Worm (Caenorhabditis elegans) whole organism, L4 larva: ENCODE results near the gene F44D12.10.
A peak's percentile ranks its signal among the peaks of the same experiment; 100 is the strongest.

Experiments
- F37D6.2 ChIP-seq: sonication (generic microtip); optimal IDR thresholded peaks from 2 replicates; lab custom pipeline; 2016; ENCODE audit warnings: mild to moderate bottlenecking, missing genetic modification characterization, missing compliant biosample characterization
- F49E8.2 ChIP-seq: sonication (generic microtip); optimal IDR thresholded peaks from 2 replicates; lab custom pipeline; 2016; ENCODE audit warnings: missing compliant biosample characterization, mild to moderate bottlenecking, missing genetic modification characterization, borderline replicate concordance
- R02D3.7 ChIP-seq: fragments of 150-350 bp; sonication (generic microtip); optimal IDR thresholded peaks from 3 replicates; lab custom pipeline; 2014; ENCODE audit warnings: missing biosample characterization, missing genetic modification characterization
- T20F7.1 ChIP-seq: fragments of 200-800 bp; sonication (Bioruptor generic); optimal IDR thresholded peaks from 2 replicates; lab custom pipeline; 2018; ENCODE audit warnings: mild to moderate bottlenecking, missing genetic modification characterization, missing compliant biosample characterization
- Y75B8A.6 ChIP-seq: fragments of 200-800 bp; sonication (Bioruptor generic); IDR thresholded peaks from 2 replicates; pipeline ENCODE4 v1.3.6; 2022; ENCODE audit warnings: missing genetic modification reagents, missing genetic modification characterization, missing compliant biosample characterization
- aha-1 ChIP-seq: fragments of 150-350 bp; peaks from one replicate; lab custom pipeline; 2014; ENCODE audit warnings: missing biosample characterization, missing genetic modification characterization
- arid-1 ChIP-seq: fragments of 200-800 bp; sonication (Bioruptor generic); conservative IDR thresholded peaks from 2 replicates; pipeline ENCODE4 v1.3.6; 2022; ENCODE audit warnings: missing genetic modification reagents, missing genetic modification characterization, missing compliant biosample characterization
- attf-4 ChIP-seq: sonication (generic microtip); optimal IDR thresholded peaks from 3 replicates; lab custom pipeline; 2017; ENCODE audit warnings: missing biosample characterization, missing genetic modification characterization
- ceh-32 ChIP-seq: sonication (generic microtip); optimal IDR thresholded peaks from 2 replicates; lab custom pipeline; 2016; ENCODE audit warnings: mild to moderate bottlenecking, missing genetic modification characterization, missing compliant biosample characterization; ENCODE audit not compliant: poor library complexity
- ceh-82 ChIP-seq: sonication (generic microtip); optimal IDR thresholded peaks from 2 replicates; lab custom pipeline; 2017; ENCODE audit warnings: missing biosample characterization, missing genetic modification characterization
- ces-1 ChIP-seq: fragments of 150-350 bp; sonication (generic microtip); optimal IDR thresholded peaks from 4 replicates; lab custom pipeline; 2014; ENCODE audit warnings: missing biosample characterization, missing genetic modification reagents, missing genetic modification characterization
- daf-12 ChIP-seq: fragments of 150-350 bp; optimal IDR thresholded peaks from 2 replicates; lab custom pipeline; 2014; ENCODE audit warnings: missing biosample characterization, missing genetic modification reagents, missing genetic modification characterization
- daf-16 ChIP-seq, 3 experiments: sonication (generic microtip); optimal IDR thresholded peaks; 2 replicates each; lab custom pipeline; 2016 to 2017; ENCODE audit warnings: missing genetic modification characterization in 3 of 3, missing genetic modification reagents in 3 of 3, mild to moderate bottlenecking in 2 of 3, missing compliant biosample characterization in 2 of 3, missing biosample characterization in 1 of 3, moderate library complexity in 1 of 3
- daf-8 ChIP-seq: fragments of 200-800 bp; sonication (Bioruptor generic); IDR thresholded peaks from 2 replicates; pipeline ENCODE4 v1.3.6; 2022; ENCODE audit warnings: missing genetic modification characterization, missing compliant biosample characterization
- dmd-6 ChIP-seq: fragments of 200-800 bp; sonication (Bioruptor generic); IDR thresholded peaks from 2 replicates; pipeline ENCODE4 v1.3.6; 2022; ENCODE audit warnings: missing genetic modification reagents, missing genetic modification characterization, missing compliant biosample characterization
- dmd-8 ChIP-seq: fragments of 200-800 bp; sonication (Bioruptor generic); IDR thresholded peaks from 2 replicates; pipeline ENCODE4 v1.3.6; 2022; ENCODE audit warnings: missing genetic modification characterization, missing compliant biosample characterization
- dmd-9 ChIP-seq: fragments of 200-800 bp; sonication (Bioruptor generic); IDR thresholded peaks from 2 replicates; pipeline ENCODE4 v1.3.6; 2022; ENCODE audit warnings: missing genetic modification reagents, missing genetic modification characterization, missing compliant biosample characterization
- dpl-1 ChIP-seq: fragments of 150-350 bp; optimal IDR thresholded peaks from 2 replicates; lab custom pipeline; 2014; ENCODE audit warnings: missing biosample characterization, missing genetic modification reagents, missing genetic modification characterization
- duxl-1 ChIP-seq: sonication (generic microtip); optimal IDR thresholded peaks from 2 replicates; lab custom pipeline; 2016; ENCODE audit warnings: mild to moderate bottlenecking, missing genetic modification characterization, moderate library complexity, missing compliant biosample characterization; ENCODE audit not compliant: poor library complexity
- gei-8 ChIP-seq: fragments of 200-800 bp; sonication (Bioruptor generic); optimal IDR thresholded peaks from 2 replicates; lab custom pipeline; 2018; ENCODE audit warnings: mild to moderate bottlenecking, missing genetic modification characterization, missing compliant biosample characterization
- hif-1 ChIP-seq, 2 experiments: sonication (generic microtip); optimal IDR thresholded peaks; 2 replicates each; lab custom pipeline; 2016 to 2017; ENCODE audit warnings: missing compliant biosample characterization in 2 of 2, missing genetic modification characterization in 2 of 2, missing genetic modification reagents in 2 of 2, missing genotype in 2 of 2, mild to moderate bottlenecking in 1 of 2
- hlh-30 ChIP-seq: sonication (generic microtip); optimal IDR thresholded peaks from 2 replicates; lab custom pipeline; 2017; ENCODE audit warnings: antibody characterized with exemption, mild to moderate bottlenecking, missing genetic modification characterization, missing compliant biosample characterization; ENCODE audit not compliant: insufficient read depth
- lin-1 ChIP-seq: fragments of 200-800 bp; sonication (Bioruptor generic); IDR thresholded peaks from 2 replicates; pipeline ENCODE4 v1.3.6; 2022; ENCODE audit warnings: missing genetic modification reagents, missing genetic modification characterization, missing compliant biosample characterization
- lin-13 ChIP-seq: fragments of 150-350 bp; optimal IDR thresholded peaks from 2 replicates; lab custom pipeline; 2014; ENCODE audit warnings: missing biosample characterization, missing genetic modification reagents, missing genetic modification characterization
- mdl-1 ChIP-seq, 2 experiments: fragments of 150-350 bp in 1 of 2; sonication (generic microtip) in 1 of 2; optimal IDR thresholded peaks; 2 replicates each; lab custom pipeline; 2014 to 2017; ENCODE audit warnings: missing biosample characterization in 2 of 2, missing genetic modification characterization in 2 of 2
- mes-2 ChIP-seq: sonication (generic microtip); optimal IDR thresholded peaks from 2 replicates; lab custom pipeline; 2016; ENCODE audit warnings: missing genotype, mild to moderate bottlenecking, missing genetic modification characterization, missing compliant biosample characterization; ENCODE audit not compliant: poor library complexity, severe bottlenecking
- nhr-10 ChIP-seq: fragments of 150-350 bp; optimal IDR thresholded peaks from 2 replicates; lab custom pipeline; 2014; ENCODE audit warnings: missing biosample characterization, missing genetic modification characterization
- nhr-102 ChIP-seq: sonication (generic microtip); optimal IDR thresholded peaks from 2 replicates; lab custom pipeline; 2016; ENCODE audit warnings: mild to moderate bottlenecking, missing genetic modification characterization, moderate library complexity, missing compliant biosample characterization
- nhr-111 ChIP-seq: fragments of 200-800 bp; sonication (Bioruptor generic); optimal IDR thresholded peaks from 2 replicates; lab custom pipeline; 2018; ENCODE audit warnings: mild to moderate bottlenecking, missing genetic modification characterization, missing compliant biosample characterization
- nhr-41 ChIP-seq: fragments of 200-800 bp; sonication (Bioruptor generic); IDR thresholded peaks from 2 replicates; pipeline ENCODE4 v1.3.6; 2022; ENCODE audit warnings: missing genetic modification reagents, missing genetic modification characterization, missing compliant biosample characterization
- nhr-42 ChIP-seq: fragments of 200-800 bp; sonication (Bioruptor generic); IDR thresholded peaks from 2 replicates; pipeline ENCODE4 v1.3.6; 2022; ENCODE audit warnings: missing genetic modification characterization, missing compliant biosample characterization
- nhr-6 ChIP-seq: fragments of 150-350 bp; optimal IDR thresholded peaks from 2 replicates; lab custom pipeline; 2014; ENCODE audit warnings: missing biosample characterization, missing genetic modification characterization
- nhr-77 ChIP-seq: fragments of 150-350 bp; optimal IDR thresholded peaks from 2 replicates; lab custom pipeline; 2014; ENCODE audit warnings: missing biosample characterization, missing genetic modification characterization
- pha-4 ChIP-seq, 2 experiments: fragments of 150-350 bp in 1 of 2; fragments of 200-800 bp in 1 of 2; sonication (Bioruptor generic) in 1 of 2; IDR thresholded peaks in 1 of 2; optimal IDR thresholded peaks in 1 of 2; 2 replicates each; pipeline versions ENCODE4 v1.3.6 to Lab custom; 2014 to 2022; ENCODE audit warnings: missing genetic modification characterization in 2 of 2, missing genetic modification reagents in 2 of 2, missing biosample characterization in 1 of 2, missing compliant biosample characterization in 1 of 2
- php-3 ChIP-seq: fragments of 200-800 bp; sonication (Bioruptor generic); IDR thresholded peaks from 2 replicates; pipeline ENCODE4 v1.3.6; 2022; ENCODE audit warnings: missing genetic modification reagents, missing genetic modification characterization, missing compliant biosample characterization
- pqm-1 ChIP-seq: sonication (generic microtip); optimal IDR thresholded peaks from 2 replicates; lab custom pipeline; 2017; ENCODE audit warnings: missing biosample characterization, missing genetic modification characterization
- saeg-2 ChIP-seq: fragments of 200-800 bp; sonication (Bioruptor generic); IDR thresholded peaks from 2 replicates; pipeline ENCODE4 v1.3.6; 2022; ENCODE audit warnings: missing genetic modification reagents, missing genetic modification characterization, missing compliant biosample characterization
- sdz-12 ChIP-seq: fragments of 200-800 bp; sonication (Bioruptor generic); optimal IDR thresholded peaks from 2 replicates; lab custom pipeline; 2018; ENCODE audit warnings: mild to moderate bottlenecking, missing genetic modification characterization, missing compliant biosample characterization
- skn-1 ChIP-seq: fragments of 150-350 bp; optimal IDR thresholded peaks from 2 replicates; lab custom pipeline; 2014; ENCODE audit warnings: missing biosample characterization, missing genetic modification characterization
- spr-1 ChIP-seq: sonication (generic microtip); optimal IDR thresholded peaks from 2 replicates; lab custom pipeline; 2016; ENCODE audit warnings: mild to moderate bottlenecking, missing genetic modification characterization, missing compliant biosample characterization
- spr-3 ChIP-seq: fragments of 200-800 bp; sonication (Bioruptor generic); optimal IDR thresholded peaks from 2 replicates; lab custom pipeline; 2018; ENCODE audit warnings: mild to moderate bottlenecking, missing genetic modification characterization, missing compliant biosample characterization
- tag-97 ChIP-seq: fragments of 200-800 bp; sonication (Bioruptor generic); IDR thresholded peaks from 2 replicates; pipeline ENCODE4 v1.3.6; 2022; ENCODE audit warnings: missing genetic modification characterization, missing compliant biosample characterization
- vab-7 ChIP-seq: fragments of 200-800 bp; sonication (Bioruptor generic); IDR thresholded peaks from 2 replicates; pipeline ENCODE4 v1.3.6; 2022; ENCODE audit warnings: missing genetic modification reagents, missing genetic modification characterization, missing compliant biosample characterization
- zag-1 ChIP-seq: fragments of 150-350 bp; optimal IDR thresholded peaks from 2 replicates; lab custom pipeline; 2014; ENCODE audit warnings: missing biosample characterization, missing genetic modification characterization
- zfp-2 ChIP-seq: sonication (generic microtip); optimal IDR thresholded peaks from 2 replicates; lab custom pipeline; 2016; ENCODE audit warnings: mild to moderate bottlenecking, missing genetic modification characterization, missing compliant biosample characterization
- zip-11 ChIP-seq: fragments of 200-800 bp; sonication (Bioruptor generic); IDR thresholded peaks from 2 replicates; pipeline ENCODE4 v1.3.6; 2022; ENCODE audit warnings: missing genetic modification characterization, missing compliant biosample characterization
- zip-2 ChIP-seq: fragments of 150-350 bp; optimal IDR thresholded peaks from 2 replicates; lab custom pipeline; 2014; ENCODE audit warnings: missing biosample characterization, missing genetic modification characterization
- ztf-11 ChIP-seq: fragments of 150-350 bp; optimal IDR thresholded peaks from 2 replicates; lab custom pipeline; 2014; ENCODE audit warnings: missing biosample characterization, missing genetic modification characterization

The F44D12.10 gene

ce11 chrIV:10060795-10061194, 23.9 kb upstream of the F44D12.10 start:
- TF ChIP-seq zag-1 (no peak), zip-11 (no peak), daf-8 (GFP tag; lab: Robert Waterston, UW) (no peak), aha-1 (tag; lab: Kevin White, UChicago) (peak; percentile 59), ceh-32 (tag; lab: Kevin White, UChicago) (no peak), dmd-6 (GFP tag; lab: Robert Waterston, UW) (peak; percentile 34), attf-4 (tag; lab: Kevin White, UChicago) (no peak), mes-2 (tag; lab: Kevin White, UChicago) (no peak), T20F7.1 (no peak), nhr-6 (tag; lab: Kevin White, UChicago) (no peak), zfp-2 (tag; lab: Kevin White, UChicago) (no peak), daf-16 (GFP tag; optimal IDR thresholded peaks at IDR 0.05; lab: Kevin White, UChicago) (no peak), daf-16 (tag; optimal IDR thresholded peaks at IDR 0.05; lab: Kevin White, UChicago) (peak; percentile 50), R02D3.7 (no peak), lin-1 (no peak), nhr-111 (GFP tag; lab: Kevin White, UChicago) (no peak), F37D6.2 (no peak), pqm-1 (peak; percentile 2)

- TF ChIP-seq zag-1 (no peak), zip-11 (no peak), daf-12 (tag; lab: Kevin White, UChicago) (no peak), spr-1 (tag; lab: Kevin White, UChicago) (no peak), hlh-30 (tag; lab: Kevin White, UChicago) (peak; percentile 44), ztf-11 (tag; lab: Kevin White, UChicago) (no peak), R02D3.7 (no peak), ceh-32 (tag; lab: Kevin White, UChicago) (no peak), pqm-1 (peak; percentile 91), Y75B8A.6 (GFP tag; lab: Robert Waterston, UW) (no peak), tag-97 (GFP tag; lab: Robert Waterston, UW) (no peak), dpl-1 (no peak), dmd-9 (GFP tag; lab: Robert Waterston, UW) (no peak), vab-7 (GFP tag; lab: Robert Waterston, UW) (no peak), mes-2 (tag; lab: Kevin White, UChicago) (no peak), dmd-8 (GFP tag; lab: Robert Waterston, UW) (no peak), skn-1 (tag; lab: Kevin White, UChicago) (no peak), pha-4 (GFP tag; IDR thresholded peaks at IDR 0.05; lab: Robert Waterston, UW) (0 out of 2 replicates have a peak, but pooled peaks have one; percentile 16), pha-4 (tag; optimal IDR thresholded peaks at IDR 0.05; lab: Kevin White, UChicago) (no peak), php-3 (GFP tag; lab: Robert Waterston, UW) (peak; percentile 65; the same call in 1 of the 2 replicates), nhr-41 (no peak), nhr-77 (tag; lab: Kevin White, UChicago) (peak; percentile 41), gei-8 (GFP tag; lab: Kevin White, UChicago) (no peak), F49E8.2 (tag; lab: Kevin White, UChicago) (no peak), duxl-1 (tag; lab: Kevin White, UChicago) (no peak), lin-13 (GFP tag; lab: Kevin White, UChicago) (no peak), nhr-42 (no peak), mdl-1 (tag; optimal IDR thresholded peaks at IDR 0.05; lab: Kevin White, UChicago) (peak in 1 of 2 experiments; percentile 47), nhr-111 (GFP tag; lab: Kevin White, UChicago) (no peak), sdz-12 (GFP tag; lab: Kevin White, UChicago) (no peak), zip-2 (tag; lab: Kevin White, UChicago) (no peak), hif-1 (tag; optimal IDR thresholded peaks at IDR 0.05; lab: Kevin White, UChicago) (no peak), spr-3 (GFP tag; lab: Kevin White, UChicago) (no peak), nhr-10 (tag; lab: Kevin White, UChicago) (no peak), ceh-82 (tag; lab: Kevin White, UChicago) (no peak), ces-1 (GFP tag; lab: Kevin White, UChicago) (no peak), saeg-2 (0 out of 2 replicates have a peak, but pooled peaks have one; percentile 19), arid-1 (GFP tag; lab: Robert Waterston, UW) (no peak), nhr-102 (tag; lab: Kevin White, UChicago) (peak; percentile 31)
These were observed 22.3 kb upstream of the F44D12.10 start for ce11 chrIV:10059175-10059574.
